Worm (Caenorhabditis elegans) whole organism, late embryonic: ENCODE results near the gene srx-54.

ENCODE experiments used
- che-1 ChIP-seq: sonication (generic microtip); optimal IDR thresholded peaks from 2 replicates; lab custom pipeline; 2016; ENCODE audit warnings: mild to moderate bottlenecking, missing genetic modification characterization, missing compliant biosample characterization
- ets-4 ChIP-seq: sonication (generic microtip); optimal IDR thresholded peaks from 2 replicates; lab custom pipeline; 2016; ENCODE audit warnings: missing genetic modification characterization, missing compliant biosample characterization
- nhr-11 ChIP-seq: fragments of 150-350 bp; optimal IDR thresholded peaks from 2 replicates; lab custom pipeline; 2014; ENCODE audit warnings: missing biosample characterization, missing genetic modification characterization
- nhr-232 ChIP-seq: sonication (generic microtip); optimal IDR thresholded peaks from 2 replicates; lab custom pipeline; 2016; ENCODE audit warnings: missing genetic modification characterization, missing compliant biosample characterization
- pha-4 ChIP-seq: fragments of 150-350 bp; optimal IDR thresholded peaks from 2 replicates; lab custom pipeline; 2018; ENCODE audit warnings: missing biosample characterization, missing genetic modification reagents, missing genetic modification characterization
- sox-4 ChIP-seq: sonication (generic microtip); optimal IDR thresholded peaks from 2 replicates; lab custom pipeline; 2017; ENCODE audit warnings: mild to moderate bottlenecking, missing genetic modification characterization, inconsistent platforms, missing compliant biosample characterization
- tbx-2 ChIP-seq: sonication (generic microtip); optimal IDR thresholded peaks from 2 replicates; lab custom pipeline; 2016; ENCODE audit warnings: missing genetic modification characterization, missing compliant biosample characterization

DNA sequence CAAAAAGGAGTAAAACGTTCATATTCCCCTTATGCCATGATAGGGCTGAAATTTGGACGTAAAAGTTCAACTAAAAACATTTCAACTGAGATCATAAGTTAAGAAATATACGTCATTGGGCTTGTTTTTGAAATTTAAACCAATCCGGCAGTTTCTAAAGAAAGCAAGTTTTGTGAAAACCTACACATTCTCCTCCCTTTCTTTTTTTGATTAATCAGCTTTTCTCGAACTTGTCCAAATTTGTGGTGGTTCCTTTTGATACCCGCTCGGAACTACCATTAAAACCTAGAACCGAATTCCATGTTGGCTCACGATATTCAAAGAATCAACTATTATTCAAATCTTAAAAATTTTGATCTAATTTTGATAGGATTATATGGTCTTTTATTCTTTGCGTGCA is 5.3 kb downstream of the srx-54 start, which contains the start of gene srz-54:
- no peak for TF ChIP-seq nhr-11
- TF ChIP-seq tbx-2 (tag; lab: Kevin White, UChicago), result no peak
- TF ChIP-seq ets-4 (tag; lab: Kevin White, UChicago), result no peak
- no peak for TF ChIP-seq nhr-232 (tag; lab: Kevin White, UChicago)
- no peak for TF ChIP-seq pha-4 (tag; lab: Kevin White, UChicago)
- no peak for TF ChIP-seq sox-4
- no peak for TF ChIP-seq che-1
